Fruit fly (Drosophila melanogaster) whole organism, wandering third instar larva: ENCODE results near the gene iav.

ENCODE experiments used
- Abd-B ChIP-seq: fragments of >200 bp; optimal IDR thresholded peaks from 2 replicates; lab custom pipeline; 2017; ENCODE audit warnings: missing biosample characterization, missing genetic modification characterization
- CG32264 ChIP-seq: fragments of 200-800 bp; sonication (Bioruptor generic); optimal IDR thresholded peaks from 2 replicates; lab custom pipeline; 2016; ENCODE audit warnings: missing biosample characterization, missing genetic modification characterization
- CG9705 ChIP-seq: fragments of 200-800 bp; sonication (Bioruptor generic); optimal IDR thresholded peaks from 2 replicates; lab custom pipeline; 2018; ENCODE audit warnings: missing biosample characterization, mild to moderate bottlenecking, missing genetic modification characterization
- CrebA ChIP-seq: fragments of 200-800 bp; sonication (Bioruptor generic); optimal IDR thresholded peaks from 2 replicates; lab custom pipeline; 2016; ENCODE audit warnings: missing biosample characterization, mild to moderate bottlenecking, missing genetic modification characterization, borderline replicate concordance
- Dfd ChIP-seq: fragments of >200 bp; optimal IDR thresholded peaks from 2 replicates; lab custom pipeline; 2017; ENCODE audit warnings: missing biosample characterization, missing genetic modification characterization
- Dif ChIP-seq: fragments of 200-275, 200-300 bp; sonication (Bioruptor generic); optimal IDR thresholded peaks from 2 replicates; lab custom pipeline; 2018; ENCODE audit warnings: missing biosample characterization, missing genetic modification characterization; ENCODE audit not compliant: partially characterized antibody
- GATAd ChIP-seq: sonication (Bioruptor generic); optimal IDR thresholded peaks from 2 replicates; lab custom pipeline; 2016; ENCODE audit warnings: missing biosample characterization, missing genetic modification characterization
- HLH106 ChIP-seq: fragments of 200-800 bp; optimal IDR thresholded peaks from 3 replicates; lab custom pipeline; 2019; ENCODE audit warnings: missing biosample characterization, mild to moderate bottlenecking, missing genetic modification characterization, moderate library complexity
- Hnf4 ChIP-seq: fragments of 200-800 bp; sonication (Bioruptor generic); optimal IDR thresholded peaks from 2 replicates; lab custom pipeline; 2016; ENCODE audit warnings: missing biosample characterization, mild to moderate bottlenecking, missing genetic modification characterization
- Hr78 ChIP-seq: fragments of >200 bp; optimal IDR thresholded peaks from 2 replicates; lab custom pipeline; 2017; ENCODE audit warnings: missing biosample characterization, missing genetic modification characterization
- Hr83 ChIP-seq: fragments of 200-300 bp; sonication (Bioruptor generic); optimal IDR thresholded peaks from 2 replicates; lab custom pipeline; 2016; ENCODE audit warnings: missing biosample characterization, mild to moderate bottlenecking, missing genetic modification characterization, moderate library complexity; ENCODE audit not compliant: poor library complexity, severe bottlenecking
- Jra ChIP-seq: sonication (Bioruptor generic); optimal IDR thresholded peaks from 2 replicates; lab custom pipeline; 2016; ENCODE audit warnings: missing biosample characterization, missing genetic modification characterization
- Mio ChIP-seq: sonication (Bioruptor generic); optimal IDR thresholded peaks from 2 replicates; lab custom pipeline; 2016; ENCODE audit warnings: missing biosample characterization, missing genetic modification characterization
- Myc ChIP-seq: fragments of >200 bp; optimal IDR thresholded peaks from 2 replicates; lab custom pipeline; 2017
- N ChIP-seq: fragments of >200 bp; optimal IDR thresholded peaks from 2 replicates; lab custom pipeline; 2018; ENCODE audit warnings: missing biosample characterization, missing external identifiers, missing genetic modification characterization
- OdsH ChIP-seq: fragments of 200-800 bp; sonication (Bioruptor generic); optimal IDR thresholded peaks from 2 replicates; lab custom pipeline; 2016; ENCODE audit warnings: missing biosample characterization, mild to moderate bottlenecking, missing genetic modification characterization
- Rel ChIP-seq, 2 experiments: fragments of 200-800 bp; sonication (Bioruptor generic) in 1 of 2; optimal IDR thresholded peaks; 2 replicates in 1 of 2; 3 replicates in 1 of 2; lab custom pipeline; 2016 to 2019; ENCODE audit warnings: mild to moderate bottlenecking in 2 of 2, missing biosample characterization in 2 of 2, missing genetic modification characterization in 2 of 2, moderate library complexity in 1 of 2
- Sp1 ChIP-seq: fragments of 200-800 bp; sonication (Bioruptor generic); optimal IDR thresholded peaks from 3 replicates; lab custom pipeline; 2019; ENCODE audit warnings: missing biosample characterization, mild to moderate bottlenecking, missing genetic modification characterization, moderate library complexity
- Vsx2 ChIP-seq: fragments of 200-300, 225-300 bp; sonication (Bioruptor generic); optimal IDR thresholded peaks from 2 replicates; lab custom pipeline; 2018; ENCODE audit warnings: missing biosample characterization, missing genetic modification characterization; ENCODE audit not compliant: partially characterized antibody
- br ChIP-seq: fragments of 200-800 bp; sonication (Bioruptor generic); optimal IDR thresholded peaks from 2 replicates; lab custom pipeline; 2016; ENCODE audit warnings: missing biosample characterization, missing genetic modification characterization
- brk ChIP-seq: fragments of 200-800 bp; sonication (Bioruptor generic); optimal IDR thresholded peaks from 2 replicates; lab custom pipeline; 2016; ENCODE audit warnings: missing biosample characterization, mild to moderate bottlenecking, missing genetic modification characterization
- dl ChIP-seq, 2 experiments: fragments of 175-275, 200-275 bp in 1 of 2; fragments of 200-275 bp in 1 of 2; sonication (Bioruptor generic); optimal IDR thresholded peaks; lab custom pipeline; 2018; ENCODE audit warnings: mild to moderate bottlenecking in 2 of 2, missing biosample characterization in 2 of 2, missing genetic modification characterization in 2 of 2, moderate library complexity in 2 of 2; ENCODE audit not compliant: partially characterized antibody in 2 of 2, insufficient read depth in 1 of 2
- dmrt93B ChIP-seq: fragments of 200-800 bp; sonication (Bioruptor generic); optimal IDR thresholded peaks from 2 replicates; lab custom pipeline; 2018; ENCODE audit warnings: missing biosample characterization, mild to moderate bottlenecking, missing genetic modification characterization
- dsf ChIP-seq: sonication (Bioruptor generic); optimal IDR thresholded peaks from 2 replicates; lab custom pipeline; 2016; ENCODE audit warnings: missing biosample characterization, missing genetic modification characterization, borderline replicate concordance
- ey ChIP-seq: fragments of 200-800 bp; sonication (Bioruptor generic); optimal IDR thresholded peaks from 2 replicates; lab custom pipeline; 2016; ENCODE audit warnings: missing biosample characterization, missing genetic modification characterization
- foxo ChIP-seq, 2 experiments: fragments of 200-800 bp; sonication (Bioruptor generic); optimal IDR thresholded peaks; 2 replicates in 1 of 2; 3 replicates in 1 of 2; lab custom pipeline; 2016 to 2017; ENCODE audit warnings: missing biosample characterization in 2 of 2, missing genetic modification characterization in 2 of 2
- fru ChIP-seq: fragments of 200-800 bp; sonication (Bioruptor generic); optimal IDR thresholded peaks from 3 replicates; lab custom pipeline; 2016; ENCODE audit warnings: missing biosample characterization, mild to moderate bottlenecking, missing genetic modification characterization
- h ChIP-seq: fragments of 200-800 bp; sonication (Bioruptor generic); optimal IDR thresholded peaks from 3 replicates; lab custom pipeline; 2016; ENCODE audit warnings: missing biosample characterization, mild to moderate bottlenecking, missing genetic modification characterization
- jim ChIP-seq: fragments of 175-275, 200-325 bp; sonication (Bioruptor generic); optimal IDR thresholded peaks from 2 replicates; lab custom pipeline; 2016; ENCODE audit warnings: missing biosample characterization, mild to moderate bottlenecking, missing genetic modification characterization
- lola ChIP-seq: fragments of >200 bp; optimal IDR thresholded peaks from 2 replicates; lab custom pipeline; 2017; ENCODE audit warnings: missing biosample characterization, missing genetic modification characterization
- pan ChIP-seq: fragments of >200 bp; optimal IDR thresholded peaks from 2 replicates; lab custom pipeline; 2017
- psq ChIP-seq: fragments of 200-800 bp; sonication (Bioruptor generic); optimal IDR thresholded peaks from 3 replicates; lab custom pipeline; 2017; ENCODE audit warnings: missing biosample characterization, mild to moderate bottlenecking, missing genetic modification characterization, moderate library complexity
- rgr ChIP-seq: fragments of 200-800 bp; sonication (Bioruptor generic); optimal IDR thresholded peaks from 3 replicates; lab custom pipeline; 2016; ENCODE audit warnings: missing biosample characterization, mild to moderate bottlenecking, missing genetic modification characterization
- sage ChIP-seq: fragments of 200-800 bp; sonication (Bioruptor generic); optimal IDR thresholded peaks from 2 replicates; lab custom pipeline; 2016; ENCODE audit warnings: missing biosample characterization, mild to moderate bottlenecking, missing genetic modification characterization
- sv ChIP-seq: fragments of 200-800 bp; sonication (Bioruptor generic); optimal IDR thresholded peaks from 3 replicates; lab custom pipeline; 2016; ENCODE audit warnings: missing biosample characterization, missing genetic modification characterization
- tai ChIP-seq: sonication (Bioruptor generic); optimal IDR thresholded peaks from 2 replicates; lab custom pipeline; 2016; ENCODE audit warnings: missing biosample characterization, missing genetic modification characterization
- usp ChIP-seq: fragments of >200 bp; optimal IDR thresholded peaks from 2 replicates; lab custom pipeline; 2017; ENCODE audit warnings: missing biosample characterization, missing genetic modification characterization
- woc ChIP-seq: sonication (Bioruptor generic); optimal IDR thresholded peaks from 2 replicates; lab custom pipeline; 2016; ENCODE audit warnings: missing biosample characterization, mild to moderate bottlenecking, missing genetic modification characterization

The iav gene

dm6 chrX:6862521-6863288 lies 48.9 kb downstream of the iav start:
- no peak for TF ChIP-seq pan (lab: Kevin White, UChicago)
- no peak for TF ChIP-seq Mio (GFP tag; lab: Kevin White, UChicago)
- TF ChIP-seq sv, result no peak
- TF ChIP-seq dsf (GFP tag; lab: Kevin White, UChicago), result no peak
- no peak for TF ChIP-seq ey (GFP tag; lab: Kevin White, UChicago)
- TF ChIP-seq Rel (GFP tag; optimal IDR thresholded peaks at IDR 0.05; lab: Kevin White, UChicago), result no peak
- peak; percentile 50 for TF ChIP-seq Rel (tag; optimal IDR thresholded peaks at IDR 0.05; lab: Kevin White, UChicago)
- no peak for TF ChIP-seq woc (GFP tag; lab: Kevin White, UChicago)
- TF ChIP-seq Vsx2 (GFP tag; lab: Kevin White, UChicago), result peak; percentile 69
- no peak for TF ChIP-seq usp (GFP tag; lab: Kevin White, UChicago)
- TF ChIP-seq HLH106 (tag; lab: Kevin White, UChicago), result no peak
- TF ChIP-seq dl (GFP tag; optimal IDR thresholded peaks at IDR 0.05; lab: Kevin White, UChicago; ENCODE audit: insufficient read depth in 1 of 2, partially characterized antibody in 2 of 2), result no peak
- TF ChIP-seq dmrt93B (GFP tag; lab: Kevin White, UChicago), result no peak
- no peak for TF ChIP-seq CG9705 (GFP tag; lab: Kevin White, UChicago)
- peak; percentile 95 for TF ChIP-seq psq
- no peak for TF ChIP-seq foxo (GFP tag; optimal IDR thresholded peaks at IDR 0.05; lab: Kevin White, UChicago)
- peak; percentile 8 for TF ChIP-seq h (GFP tag; lab: Kevin White, UChicago)
- TF ChIP-seq br (GFP tag; lab: Kevin White, UChicago), result peak; percentile 14
- peak; percentile 67 for TF ChIP-seq sage (GFP tag; lab: Kevin White, UChicago)
- TF ChIP-seq rgr, result peak; percentile 21
- TF ChIP-seq Sp1 (GFP tag; lab: Kevin White, UChicago), result no peak
- no peak for TF ChIP-seq Abd-B
- TF ChIP-seq tai (GFP tag; lab: Kevin White, UChicago), result peak; percentile 15
- TF ChIP-seq GATAd (GFP tag; lab: Kevin White, UChicago), result no peak
- TF ChIP-seq N (GFP tag; lab: Kevin White, UChicago), result peak; percentile 28
- peak; percentile 30 for TF ChIP-seq Jra (GFP tag; lab: Kevin White, UChicago)
- TF ChIP-seq Myc (lab: Kevin White, UChicago), result no peak
- TF ChIP-seq fru (GFP tag; lab: Kevin White, UChicago), result no peak
- TF ChIP-seq, all 38 proteins: peak for 10

- TF ChIP-seq sage (GFP tag; lab: Kevin White, UChicago) (peak; percentile 81), CG32264 (peak; percentile 70), GATAd (GFP tag; lab: Kevin White, UChicago) (no peak), HLH106 (tag; lab: Kevin White, UChicago) (peak; percentile 95), ey (GFP tag; lab: Kevin White, UChicago) (peak; percentile 91), CG9705 (GFP tag; lab: Kevin White, UChicago) (peak; percentile 90), Dif (GFP tag; lab: Kevin White, UChicago) (no peak), OdsH (GFP tag; lab: Kevin White, UChicago) (peak; percentile 87), brk (GFP tag; lab: Kevin White, UChicago) (peak; percentile 23), fru (GFP tag; lab: Kevin White, UChicago) (peak; percentile 95), dmrt93B (GFP tag; lab: Kevin White, UChicago) (peak; percentile 92), N (GFP tag; lab: Kevin White, UChicago) (no peak), tai (GFP tag; lab: Kevin White, UChicago) (peak; percentile 25), Rel (GFP tag; optimal IDR thresholded peaks at IDR 0.05; lab: Kevin White, UChicago) (no peak), Rel (tag; optimal IDR thresholded peaks at IDR 0.05; lab: Kevin White, UChicago) (peak; percentile 87), dsf (GFP tag; lab: Kevin White, UChicago) (no peak), rgr (peak; percentile 89), pan (lab: Kevin White, UChicago) (no peak), woc (GFP tag; lab: Kevin White, UChicago) (peak; percentile 77), Abd-B (no peak), Hr78 (GFP tag; lab: Kevin White, UChicago) (no peak), dl (GFP tag; optimal IDR thresholded peaks at IDR 0.05; lab: Kevin White, UChicago; ENCODE audit: insufficient read depth in 1 of 2, partially characterized antibody in 2 of 2) (no peak), Dfd (GFP tag; lab: Kevin White, UChicago) (no peak), Sp1 (GFP tag; lab: Kevin White, UChicago) (peak; percentile 97), Hnf4 (GFP tag; lab: Kevin White, UChicago) (peak; percentile 81), Mio (GFP tag; lab: Kevin White, UChicago) (no peak), lola (GFP tag; lab: Kevin White, UChicago) (no peak), jim (GFP tag; lab: Kevin White, UChicago) (no peak), foxo (GFP tag; optimal IDR thresholded peaks at IDR 0.05; lab: Kevin White, UChicago) (peak in 1 of 2 experiments; percentile 94), Vsx2 (GFP tag; lab: Kevin White, UChicago) (no peak), h (GFP tag; lab: Kevin White, UChicago) (peak; percentile 93), psq (no peak), Myc (lab: Kevin White, UChicago) (no peak), CrebA (no peak), sv (peak; percentile 82), Hr83 (GFP tag; lab: Kevin White, UChicago) (no peak), br (GFP tag; lab: Kevin White, UChicago) (peak; percentile 88), usp (GFP tag; lab: Kevin White, UChicago) (no peak), Jra (GFP tag; lab: Kevin White, UChicago) (peak; percentile 14)
Observed at dm6 chrX:6863289-6863938, 49.6 kb downstream of the iav start, which contains the start of gene CG43736. Gene CG43736, plus strand, starts transcription at chrX:6863888.
